Fruit fly (Drosophila melanogaster): ENCODE results near the gene CG33339.

CG33339 gene

dm6 chr3R:24333182-24333808 is 28.4 kb upstream of the CG33339 start, which contains the start of the genes Rrp5 and Dis3 (continued):
- TF ChIP-seq hkb (optimal IDR thresholded peaks at IDR 0.05) = peak; percentile 8
- no peak for TF ChIP-seq hkb (GFP tag; IDR thresholded peaks at IDR 0.05)
- peak; percentile 57 for TF ChIP-seq CG9876 (GFP tag; optimal IDR thresholded peaks at IDR 0.05)
- peak; percentile 46; the same call in 1 of the 2 replicates for TF ChIP-seq CG8765 (GFP tag; IDR thresholded peaks at IDR 0.05)
- peak; percentile 96 for TF ChIP-seq CG1792 (GFP tag; optimal IDR thresholded peaks at IDR 0.05)
- peak; percentile 83 for TF ChIP-seq CG9797 (GFP tag; optimal IDR thresholded peaks at IDR 0.05)
- no peak for TF ChIP-seq CG3407 (GFP tag; optimal IDR thresholded peaks at IDR 0.05)
- peak; percentile 77 for TF ChIP-seq CG9932 (GFP tag; IDR thresholded peaks at IDR 0.05)
- peak; percentile 65 for TF ChIP-seq CG32532 (GFP tag; IDR thresholded peaks at IDR 0.05)
- TF ChIP-seq CG32767 (GFP tag; IDR thresholded peaks at IDR 0.05) = peak; percentile 31; the same call in 1 of the 2 replicates
- no peak for TF ChIP-seq usp (GFP tag; optimal IDR thresholded peaks at IDR 0.05)
- TF ChIP-seq ERR (GFP tag; optimal IDR thresholded peaks at IDR 0.05) = no peak
- TF ChIP-seq ttk (GFP tag; IDR thresholded peaks at IDR 0.05) = peak; percentile 38; the same call in 1 of the 2 replicates
- TF ChIP-seq GATAe (GFP tag; conservative IDR thresholded peaks at IDR 0.05) = peak; percentile 85
- TF ChIP-seq Bteb2 (GFP tag; optimal IDR thresholded peaks at IDR 0.05) = no peak
- TF ChIP-seq sim (GFP tag; IDR thresholded peaks at IDR 0.05) = no peak
- peak; percentile 22 for TF ChIP-seq CG12155 (GFP tag; optimal IDR thresholded peaks at IDR 0.05)
- TF ChIP-seq CG2875 (GFP tag; optimal IDR thresholded peaks at IDR 0.05) = no peak
- TF ChIP-seq CG11085 (GFP tag; IDR thresholded peaks at IDR 0.05) = peak; percentile 42; the same call in 1 of the 2 replicates
- TF ChIP-seq vnd (GFP tag; IDR thresholded peaks at IDR 0.05; ENCODE audit: partially characterized antibody) = 0 out of 3 replicates have a peak, but pooled peaks have one; percentile 26
- TF ChIP-seq Atf-2 (GFP tag; optimal IDR thresholded peaks at IDR 0.05) = no peak
- peak; percentile 100 for TF ChIP-seq CG17802 (tag; optimal IDR thresholded peaks at IDR 0.05)
- peak; percentile 81 for TF ChIP-seq Sin3A (optimal IDR thresholded peaks at IDR 0.05)
- peak; percentile 44; the same call in 1 of the 2 replicates for TF ChIP-seq Bgb (GFP tag; IDR thresholded peaks at IDR 0.05; ENCODE audit: partially characterized antibody)
- peak; percentile 18 for TF ChIP-seq emc (GFP tag; optimal IDR thresholded peaks at IDR 0.05)
- TF ChIP-seq fu2 (GFP tag; optimal IDR thresholded peaks at IDR 0.05) = peak; percentile 38
- peak; percentile 65 for TF ChIP-seq p53 (GFP tag; optimal IDR thresholded peaks at IDR 0.05)
- TF ChIP-seq sna (GFP tag; IDR thresholded peaks at IDR 0.05; ENCODE audit: partially characterized antibody) = 0 out of 2 replicates have a peak, but pooled peaks have one; percentile 30
- no peak for TF ChIP-seq Oli (tag; optimal IDR thresholded peaks at IDR 0.05)
- TF ChIP-seq bowl (GFP tag; IDR thresholded peaks at IDR 0.05) = no peak
- peak; percentile 55 for TF ChIP-seq CG6272 (GFP tag; IDR thresholded peaks at IDR 0.05)
- TF ChIP-seq H2.0 (GFP tag; IDR thresholded peaks at IDR 0.05) = peak; percentile 45; the same call in 1 of the 2 replicates
- TF ChIP-seq toy (GFP tag; IDR thresholded peaks at IDR 0.05) = 0 out of 2 replicates have a peak, but pooled peaks have one; percentile 10
- TF ChIP-seq Scr (GFP tag; IDR thresholded peaks at IDR 0.05; ENCODE audit: partially characterized antibody) = peak; percentile 8; the same call in 1 of the 2 replicates
- TF ChIP-seq CG1024 (GFP tag; IDR thresholded peaks at IDR 0.05) = peak; percentile 91
- no peak for TF ChIP-seq CG2202 (tag; optimal IDR thresholded peaks at IDR 0.05)
- no peak for TF ChIP-seq scrt (GFP tag; optimal IDR thresholded peaks at IDR 0.05)
- TF ChIP-seq CG18262 (tag; optimal IDR thresholded peaks at IDR 0.05) = no peak
- TF ChIP-seq Jarid2 (GFP tag; optimal IDR thresholded peaks at IDR 0.05) = no peak
- peak; percentile 54 for TF ChIP-seq Xbp1 (GFP tag; optimal IDR thresholded peaks at IDR 0.05)
- TF ChIP-seq mam (GFP tag; optimal IDR thresholded peaks at IDR 0.05) = peak; percentile 16
- TF ChIP-seq pho (GFP tag; optimal IDR thresholded peaks at IDR 0.05) = peak; percentile 56
- peak; percentile 93 for TF ChIP-seq sens (GFP tag)
- peak; percentile 75 for TF ChIP-seq CG3995 (GFP tag; optimal IDR thresholded peaks at IDR 0.05)
- TF ChIP-seq ci (GFP tag; IDR thresholded peaks at IDR 0.05) = peak; percentile 72
- peak; percentile 38 for TF ChIP-seq shn (GFP tag; optimal IDR thresholded peaks at IDR 0.05)
- peak; percentile 13 for TF ChIP-seq CG17912 (GFP tag; optimal IDR thresholded peaks at IDR 0.05)
- TF ChIP-seq ssp (GFP tag; IDR thresholded peaks at IDR 0.05) = peak; percentile 96
- TF ChIP-seq unpg (GFP tag; optimal IDR thresholded peaks at IDR 0.05) = no peak
- no peak for TF ChIP-seq CG3281 (GFP tag; optimal IDR thresholded peaks at IDR 0.05)
- no peak for TF ChIP-seq CG12299 (tag; optimal IDR thresholded peaks at IDR 0.05)

All from whole organism, embryonic.